Fruit fly (Drosophila melanogaster): Measurements from ENCODE around the gene SuUR.

Gene SuUR

dm6 chr3L:11096195-11096908 is 31.6 kb downstream of the SuUR start, which contains the start of the genes CG46439, Iyd and CG33947 (continued):
- peak; percentile 80 for TF ChIP-seq CG9139 (GFP tag; optimal IDR thresholded peaks at IDR 0.05)
- peak; percentile 36 for TF ChIP-seq pdm3 (GFP tag; optimal IDR thresholded peaks at IDR 0.05)
- no peak for TF ChIP-seq CG8632 (GFP tag; optimal IDR thresholded peaks at IDR 0.05)
- peak; percentile 90 for TF ChIP-seq eg (GFP tag; IDR thresholded peaks at IDR 0.05)
- peak; percentile 27 for TF ChIP-seq achi (GFP tag; optimal IDR thresholded peaks at IDR 0.05)
- TF ChIP-seq Sox102F (GFP tag; optimal IDR thresholded peaks at IDR 0.05) = peak; percentile 46
- TF ChIP-seq fd59A (GFP tag; optimal IDR thresholded peaks at IDR 0.05) = no peak
- no peak; the same call in 1 of the 2 replicates for TF ChIP-seq CG11294 (GFP tag; IDR thresholded peaks at IDR 0.05)
- TF ChIP-seq vri (GFP tag; optimal IDR thresholded peaks at IDR 0.05) = peak; percentile 79
- peak; percentile 55 for TF ChIP-seq CG32006 (GFP tag; optimal IDR thresholded peaks at IDR 0.05)
- TF ChIP-seq ss (GFP tag; optimal IDR thresholded peaks at IDR 0.05) = peak; percentile 61 to 77
- TF ChIP-seq CG10669 (GFP tag; optimal IDR thresholded peaks at IDR 0.05) = peak; percentile 67
- no peak for TF ChIP-seq CG4318 (GFP tag; optimal IDR thresholded peaks at IDR 0.05)
- peak; percentile 31 for TF ChIP-seq CG7368 (GFP tag; optimal IDR thresholded peaks at IDR 0.05)
- TF ChIP-seq Hr38 (GFP tag; optimal IDR thresholded peaks at IDR 0.05) = no peak
- TF ChIP-seq esn (GFP tag; optimal IDR thresholded peaks at IDR 0.05) = peak; percentile 53
- TF ChIP-seq CG10631 (GFP tag; optimal IDR thresholded peaks at IDR 0.05) = no peak
- TF ChIP-seq CG6163 (GFP tag; IDR thresholded peaks at IDR 0.05) = peak; percentile 90
- TF ChIP-seq Hr39 (GFP tag; optimal IDR thresholded peaks at IDR 0.05) = no peak
- TF ChIP-seq svp (GFP tag) = peak; percentile 47
- TF ChIP-seq Sox15 (GFP tag; optimal IDR thresholded peaks at IDR 0.05) = no peak
- TF ChIP-seq CG8119 (GFP tag; IDR thresholded peaks at IDR 0.05) = peak; percentile 84; the same call in 2 of the 3 replicates
- TF ChIP-seq Blimp-1 (GFP tag; optimal IDR thresholded peaks at IDR 0.05) = peak; percentile 28
- peak; percentile 24 for TF ChIP-seq lz (GFP tag; optimal IDR thresholded peaks at IDR 0.05)
- TF ChIP-seq Eip75B (GFP tag; optimal IDR thresholded peaks at IDR 0.05) = peak; percentile 67
- peak; percentile 85 for TF ChIP-seq CG6808 (GFP tag; optimal IDR thresholded peaks at IDR 0.05)
- TF ChIP-seq spab (GFP tag; optimal IDR thresholded peaks at IDR 0.05) = peak; percentile 70
- TF ChIP-seq salr (GFP tag; optimal IDR thresholded peaks at IDR 0.05) = peak in 1 of 2 experiments; percentile 9
- TF ChIP-seq CG15336 (GFP tag; IDR thresholded peaks at IDR 0.05) = peak; percentile 80
- TF ChIP-seq CG3919 (GFP tag; optimal IDR thresholded peaks at IDR 0.05) = peak; percentile 59
- no peak for TF ChIP-seq Ets21C (GFP tag; optimal IDR thresholded peaks at IDR 0.05)
- TF ChIP-seq CG16779 (tag; optimal IDR thresholded peaks at IDR 0.05) = peak; percentile 86
- TF ChIP-seq Hr4 (GFP tag; optimal IDR thresholded peaks at IDR 0.05) = peak; percentile 29
- peak; percentile 22 for TF ChIP-seq acj6 (GFP tag; optimal IDR thresholded peaks at IDR 0.05)
- TF ChIP-seq Eip78C (GFP tag) = peak; percentile 83
- peak; percentile 65 for TF ChIP-seq CG1621 (tag; optimal IDR thresholded peaks at IDR 0.05)
- TF ChIP-seq CG6792 (GFP tag; optimal IDR thresholded peaks at IDR 0.05) = peak; percentile 46
- TF ChIP-seq cyc (GFP tag; optimal IDR thresholded peaks at IDR 0.05) = no peak

dm6 chr3L:11097982-11098663 is 33.3 kb downstream of the SuUR start, which contains the start of the genes Irbp18 and APP-BP1:
Gene Irbp18 (minus strand): TSS chr3L:11098186.
Gene APP-BP1 (plus strand): TSS chr3L:11098412.
- peak; percentile 87 for TF ChIP-seq Blimp-1 (GFP tag; optimal IDR thresholded peaks at IDR 0.05)
- TF ChIP-seq lz (GFP tag; optimal IDR thresholded peaks at IDR 0.05) = peak; percentile 97
- peak; percentile 96 for TF ChIP-seq cyc (GFP tag; optimal IDR thresholded peaks at IDR 0.05)
- peak; percentile 89 for TF ChIP-seq CG6163 (GFP tag; IDR thresholded peaks at IDR 0.05)
- peak; percentile 95 for TF ChIP-seq CG10631 (GFP tag; optimal IDR thresholded peaks at IDR 0.05)
- peak; percentile 96 for TF ChIP-seq CG11762 (GFP tag; optimal IDR thresholded peaks at IDR 0.05; ENCODE audit: insufficient read depth)
- peak; percentile 90 for TF ChIP-seq CG7368 (GFP tag; optimal IDR thresholded peaks at IDR 0.05)
- peak; percentile 77 for TF ChIP-seq CG11294 (GFP tag; IDR thresholded peaks at IDR 0.05)
- TF ChIP-seq CG4318 (GFP tag; optimal IDR thresholded peaks at IDR 0.05) = peak; percentile 93
- TF ChIP-seq fkh (GFP tag; optimal IDR thresholded peaks at IDR 0.05) = peak; percentile 84
- TF ChIP-seq CG6276 (GFP tag; optimal IDR thresholded peaks at IDR 0.05) = peak; percentile 87
- TF ChIP-seq dac (GFP tag; optimal IDR thresholded peaks at IDR 0.05) = peak; percentile 90
- TF ChIP-seq fd59A (GFP tag; optimal IDR thresholded peaks at IDR 0.05) = peak; percentile 92
- TF ChIP-seq vri (GFP tag; optimal IDR thresholded peaks at IDR 0.05) = peak; percentile 95
- TF ChIP-seq CG1621 (tag; optimal IDR thresholded peaks at IDR 0.05) = peak; percentile 88
- peak; percentile 97 for TF ChIP-seq Sox14 (GFP tag; optimal IDR thresholded peaks at IDR 0.05)
- TF ChIP-seq CG6792 (GFP tag; optimal IDR thresholded peaks at IDR 0.05) = peak; percentile 93
- TF ChIP-seq CG10669 (GFP tag; optimal IDR thresholded peaks at IDR 0.05) = peak; percentile 94
- peak; percentile 91 for TF ChIP-seq CG3032 (tag; optimal IDR thresholded peaks at IDR 0.05)
- peak; percentile 82 for TF ChIP-seq spab (GFP tag; optimal IDR thresholded peaks at IDR 0.05)
- TF ChIP-seq CG34406 (GFP tag; optimal IDR thresholded peaks at IDR 0.05) = peak; percentile 95
- peak; percentile 71 for TF ChIP-seq Hr38 (GFP tag; optimal IDR thresholded peaks at IDR 0.05)
- TF ChIP-seq Lpt (GFP tag; optimal IDR thresholded peaks at IDR 0.05) = peak; percentile 92
- TF ChIP-seq OdsH (GFP tag; optimal IDR thresholded peaks at IDR 0.05) = peak; percentile 98

Measured in whole organism, prepupa.